Worm (Caenorhabditis elegans): ENCODE measurements around the gene ceh-14.

DNA sequence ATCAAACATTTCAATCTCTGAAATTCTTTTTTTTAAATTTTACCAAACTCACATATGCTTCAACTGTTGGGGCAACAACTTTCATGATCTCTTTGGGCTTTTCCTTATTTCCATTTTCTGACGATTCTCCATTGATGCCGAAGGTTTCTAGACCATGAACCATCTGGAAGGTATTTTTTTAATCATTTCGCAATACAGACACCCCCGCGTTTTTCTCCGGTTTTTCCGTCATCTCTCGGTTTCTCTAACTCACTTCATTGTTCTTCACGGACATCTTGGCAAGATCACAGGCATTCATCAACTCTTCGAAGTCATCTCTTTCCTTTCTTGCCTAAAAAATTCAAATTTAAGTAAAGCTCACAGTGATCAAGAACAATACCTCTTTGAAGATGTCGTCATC is 40.6 kb upstream of the ceh-14 start:
- no peak for TF ChIP-seq cog-1 (tag; optimal IDR thresholded peaks at IDR 0.05)
- no peak for TF ChIP-seq ztf-23 (GFP tag; IDR thresholded peaks at IDR 0.05)
- TF ChIP-seq klf-2 (GFP tag; conservative IDR thresholded peaks at IDR 0.05), result no peak
- TF ChIP-seq T22C8.4 (GFP tag; IDR thresholded peaks at IDR 0.05), result no peak
- TF ChIP-seq ztf-29 (GFP tag; IDR thresholded peaks at IDR 0.05), result no peak
- TF ChIP-seq tab-1 (GFP tag; IDR thresholded peaks at IDR 0.05), result no peak
- TF ChIP-seq ref-1 (GFP tag; conservative IDR thresholded peaks at IDR 0.05), result no peak
- no peak for TF ChIP-seq flt-1 (GFP tag; IDR thresholded peaks at IDR 0.05)
- no peak for TF ChIP-seq med-1 (GFP tag; optimal IDR thresholded peaks at IDR 0.05; ENCODE audit: insufficient read depth)

All from whole organism, midembryonic.